Fruit fly (Drosophila melanogaster): ENCODE results near the gene CG6661.

The CG6661 gene

dm6 chr3L:14002524-14003135 is 31.9 kb upstream of the CG6661 start (continued):
- no peak for TF ChIP-seq Atf6 (GFP tag; IDR thresholded peaks at IDR 0.05)
- no peak for TF ChIP-seq CG13424 (tag; optimal IDR thresholded peaks at IDR 0.05)
- TF ChIP-seq CG13624 (GFP tag; optimal IDR thresholded peaks at IDR 0.05), result peak; percentile 29
- no peak for TF ChIP-seq bab2 (GFP tag; optimal IDR thresholded peaks at IDR 0.05)
- no peak for TF ChIP-seq caup (GFP tag; optimal IDR thresholded peaks at IDR 0.05; ENCODE audit: severe bottlenecking)
- no peak for TF ChIP-seq CG14050 (GFP tag; IDR thresholded peaks at IDR 0.05)
- TF ChIP-seq jigr1 (GFP tag; IDR thresholded peaks at IDR 0.05), result no peak
- TF ChIP-seq CG9437 (GFP tag; optimal IDR thresholded peaks at IDR 0.05), result peak; percentile 24
- no peak for TF ChIP-seq CG5180 (GFP tag; optimal IDR thresholded peaks at IDR 0.05)
- TF ChIP-seq CG7745 (tag; optimal IDR thresholded peaks at IDR 0.05), result peak; percentile 2
- TF ChIP-seq CG3281 (GFP tag; optimal IDR thresholded peaks at IDR 0.05), result no peak
- peak; percentile 11 for TF ChIP-seq Sry-δ (GFP tag; optimal IDR thresholded peaks at IDR 0.05)
- peak; percentile 27 for TF ChIP-seq Fer1 (GFP tag; optimal IDR thresholded peaks at IDR 0.05)
- peak; percentile 72 for TF ChIP-seq gfzf (GFP tag; optimal IDR thresholded peaks at IDR 0.05)
- no peak for TF ChIP-seq pb (GFP tag; optimal IDR thresholded peaks at IDR 0.05)
- TF ChIP-seq Elba2 (GFP tag; optimal IDR thresholded peaks at IDR 0.05), result no peak
- no peak for TF ChIP-seq D (optimal IDR thresholded peaks at IDR 0.05)
- TF ChIP-seq D (GFP tag; optimal IDR thresholded peaks at IDR 0.05), result no peak
- no peak for TF ChIP-seq cwo (GFP tag; optimal IDR thresholded peaks at IDR 0.05)

dm6 chr3L:14003297-14004040 is 31.1 kb upstream of the CG6661 start:
- TF ChIP-seq lola (GFP tag; optimal IDR thresholded peaks at IDR 0.05) (no peak), CG12659 (GFP tag; optimal IDR thresholded peaks at IDR 0.05) (no peak), Neu2 (GFP tag; optimal IDR thresholded peaks at IDR 0.05; ENCODE audit: borderline replicate concordance) (peak; percentile 33), CG18011 (GFP tag; optimal IDR thresholded peaks at IDR 0.05) (no peak), CG33557 (GFP tag; optimal IDR thresholded peaks at IDR 0.05) (no peak), CG4328 (GFP tag; optimal IDR thresholded peaks at IDR 0.05) (no peak), CG10565 (GFP tag; optimal IDR thresholded peaks at IDR 0.05) (no peak), Sry-β (GFP tag; optimal IDR thresholded peaks at IDR 0.05) (no peak), CG15479 (GFP tag; optimal IDR thresholded peaks at IDR 0.05) (peak; percentile 68), lov (optimal IDR thresholded peaks at IDR 0.05) (no peak), lov (GFP tag; IDR thresholded peaks at IDR 0.05) (no peak), Bdp1 (GFP tag; optimal IDR thresholded peaks at IDR 0.05) (no peak), CG5245 (GFP tag; optimal IDR thresholded peaks at IDR 0.05) (no peak), Hand (GFP tag; optimal IDR thresholded peaks at IDR 0.05) (no peak), ro (GFP tag; IDR thresholded peaks at IDR 0.05) (no peak), dmrt99B (tag; optimal IDR thresholded peaks at IDR 0.05) (no peak), Hr78 (GFP tag; optimal IDR thresholded peaks at IDR 0.05) (no peak), CG5180 (GFP tag; optimal IDR thresholded peaks at IDR 0.05) (no peak), insv (GFP tag; optimal IDR thresholded peaks at IDR 0.05) (no peak), mam (GFP tag; optimal IDR thresholded peaks at IDR 0.05) (no peak), MTF-1 (GFP tag; optimal IDR thresholded peaks at IDR 0.05; ENCODE audit: borderline replicate concordance) (no peak), CG11560 (tag; IDR thresholded peaks at IDR 0.05) (no peak), CG7556 (GFP tag; optimal IDR thresholded peaks at IDR 0.05) (peak; percentile 20), sqz (GFP tag; optimal IDR thresholded peaks at IDR 0.05) (peak; percentile 78), TFAM (GFP tag; optimal IDR thresholded peaks at IDR 0.05) (no peak), B-H2 (GFP tag; optimal IDR thresholded peaks at IDR 0.05) (no peak), kni (GFP tag; optimal IDR thresholded peaks at IDR 0.05) (peak; percentile 18), pfk (GFP tag; optimal IDR thresholded peaks at IDR 0.05) (no peak), Opbp (GFP tag; IDR thresholded peaks at IDR 0.05; ENCODE audit: partially characterized antibody) (peak; percentile 50; the same call in 2 of the 3 replicates)
